Fruit fly (Drosophila melanogaster): ENCODE results near the gene Lectin-galC1.

Gene Lectin-galC1

DNA sequence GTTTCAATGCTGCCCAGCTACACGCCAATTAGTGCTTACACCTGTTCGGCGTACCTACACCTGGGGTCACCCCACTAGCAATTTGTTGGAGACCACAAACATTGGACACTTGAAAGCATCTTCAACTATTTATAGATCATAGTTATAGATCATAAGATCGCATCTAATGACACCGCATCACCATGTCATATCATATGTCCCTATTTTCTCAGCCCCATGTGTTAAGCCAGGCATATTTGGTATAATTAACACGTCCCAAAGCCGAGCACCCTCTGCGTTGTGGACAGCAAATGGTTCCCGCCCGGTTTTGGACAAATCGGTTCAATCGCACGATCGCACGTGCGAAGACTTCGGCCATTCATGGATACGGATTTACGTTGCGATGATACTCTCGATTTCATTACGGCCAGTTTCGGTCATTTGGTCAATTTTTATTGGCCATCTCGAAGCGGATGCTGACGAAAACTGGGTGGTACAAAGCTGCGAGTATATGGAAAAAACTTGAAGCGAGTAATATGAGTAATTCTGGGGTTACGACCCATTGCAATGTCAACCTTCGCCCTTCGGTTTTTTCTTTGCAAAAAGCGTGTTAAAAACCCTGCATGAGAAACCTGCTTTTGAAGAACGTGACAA lies 22.5 kb downstream of the Lectin-galC1 start (continued):
- TF ChIP-seq CG4318 (GFP tag; optimal IDR thresholded peaks at IDR 0.05) (peak; percentile 68), Eip78C (GFP tag) (peak; percentile 92), fkh (GFP tag; optimal IDR thresholded peaks at IDR 0.05) (no peak), Met (GFP tag; optimal IDR thresholded peaks at IDR 0.05) (no peak), net (GFP tag; optimal IDR thresholded peaks at IDR 0.05) (peak; percentile 86), dsx (GFP tag; optimal IDR thresholded peaks at IDR 0.05; ENCODE audit: poor library complexity, severe bottlenecking) (peak; percentile 5), CG6163 (GFP tag; IDR thresholded peaks at IDR 0.05) (peak; percentile 71), CG10631 (GFP tag; optimal IDR thresholded peaks at IDR 0.05) (peak; percentile 76)

DNA sequence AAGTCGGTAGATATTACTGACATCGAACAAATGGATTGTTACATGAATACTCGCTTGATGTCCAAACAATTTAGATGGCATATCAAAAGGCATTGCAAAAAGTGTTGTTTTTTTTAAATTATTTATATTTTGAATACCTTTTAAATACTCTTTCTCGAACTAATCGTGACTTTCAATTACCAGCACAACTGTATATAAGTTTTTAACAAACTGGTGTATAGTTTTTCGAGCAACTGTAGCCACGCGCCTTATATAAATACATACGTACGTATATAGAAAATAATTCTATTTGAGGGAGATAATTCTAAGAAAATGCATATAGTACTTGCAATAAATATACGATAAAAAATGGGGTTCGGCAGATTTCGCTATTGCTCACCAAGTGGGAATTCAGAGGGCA lies 23.0 kb downstream of the Lectin-galC1 start:
- TF ChIP-seq topi (GFP tag; optimal IDR thresholded peaks at IDR 0.05) (no peak), CG3032 (tag; optimal IDR thresholded peaks at IDR 0.05) (no peak), Eip78C (GFP tag) (peak; percentile 43)

DNA sequence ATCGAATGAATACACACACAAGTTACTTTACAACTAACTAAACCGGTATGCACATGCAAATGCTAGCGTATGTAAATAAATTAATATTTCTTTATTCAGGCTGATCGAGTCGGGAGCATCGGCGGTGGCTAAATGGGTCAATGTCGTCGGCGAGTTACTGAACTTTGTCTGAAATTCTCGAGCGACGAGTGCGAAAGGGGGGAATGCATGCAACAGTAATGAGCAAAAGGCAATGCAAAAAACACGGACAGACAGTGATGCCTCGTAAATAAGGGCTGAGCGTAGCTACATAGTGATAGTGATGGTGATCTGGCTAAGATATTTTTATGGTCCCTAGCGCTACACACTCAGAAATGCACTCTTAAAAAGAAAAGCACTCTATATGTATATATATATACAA lies 23.5 kb downstream of the Lectin-galC1 start:
- no peak for TF ChIP-seq CG34406 (GFP tag; optimal IDR thresholded peaks at IDR 0.05)
- peak; percentile 7 for TF ChIP-seq acj6 (GFP tag; optimal IDR thresholded peaks at IDR 0.05)
- no peak for TF ChIP-seq Sox15 (GFP tag; optimal IDR thresholded peaks at IDR 0.05)
- no peak for TF ChIP-seq Hr4 (GFP tag; optimal IDR thresholded peaks at IDR 0.05)
- TF ChIP-seq CG4318 (GFP tag; optimal IDR thresholded peaks at IDR 0.05) = no peak
- no peak for TF ChIP-seq cyc (GFP tag; optimal IDR thresholded peaks at IDR 0.05)
- TF ChIP-seq CG3032 (tag; optimal IDR thresholded peaks at IDR 0.05) = peak; percentile 18
- TF ChIP-seq fkh (GFP tag; optimal IDR thresholded peaks at IDR 0.05) = no peak
- TF ChIP-seq Eip75B (GFP tag; optimal IDR thresholded peaks at IDR 0.05) = peak; percentile 78
- TF ChIP-seq eg (GFP tag; IDR thresholded peaks at IDR 0.05) = 0 out of 3 replicates have a peak, but pooled peaks have one; percentile 34
- peak; percentile 25; the same call in 1 of the 2 replicates for TF ChIP-seq CG15336 (GFP tag; IDR thresholded peaks at IDR 0.05)
- TF ChIP-seq svp (GFP tag) = no peak
- no peak for TF ChIP-seq OdsH (GFP tag; optimal IDR thresholded peaks at IDR 0.05)
- no peak for TF ChIP-seq Lpt (GFP tag; optimal IDR thresholded peaks at IDR 0.05)
- TF ChIP-seq topi (GFP tag; optimal IDR thresholded peaks at IDR 0.05) = no peak
- TF ChIP-seq Ets96B (tag; optimal IDR thresholded peaks at IDR 0.05) = peak; percentile 9
- TF ChIP-seq pdm3 (GFP tag; optimal IDR thresholded peaks at IDR 0.05) = peak; percentile 54
- no peak for TF ChIP-seq esn (GFP tag; optimal IDR thresholded peaks at IDR 0.05)
- peak; percentile 31 for TF ChIP-seq CG6808 (GFP tag; optimal IDR thresholded peaks at IDR 0.05)
- no peak for TF ChIP-seq salr (GFP tag; optimal IDR thresholded peaks at IDR 0.05)
- TF ChIP-seq net (GFP tag; optimal IDR thresholded peaks at IDR 0.05) = no peak
- TF ChIP-seq CG11902 (GFP tag; optimal IDR thresholded peaks at IDR 0.05) = no peak
- TF ChIP-seq CG8632 (GFP tag; optimal IDR thresholded peaks at IDR 0.05) = peak; percentile 30
- no peak for TF ChIP-seq Met (GFP tag; optimal IDR thresholded peaks at IDR 0.05)
- TF ChIP-seq CG8319 (GFP tag; optimal IDR thresholded peaks at IDR 0.05) = no peak
- no peak for TF ChIP-seq Blimp-1 (GFP tag; optimal IDR thresholded peaks at IDR 0.05)
- TF ChIP-seq CG11762 (GFP tag; optimal IDR thresholded peaks at IDR 0.05; ENCODE audit: insufficient read depth) = no peak
- no peak for TF ChIP-seq CG31627 (GFP tag; optimal IDR thresholded peaks at IDR 0.05)
- TF ChIP-seq Ets21C (GFP tag; optimal IDR thresholded peaks at IDR 0.05) = no peak
- TF ChIP-seq Sox102F (GFP tag; optimal IDR thresholded peaks at IDR 0.05) = no peak
- no peak for TF ChIP-seq CG6792 (GFP tag; optimal IDR thresholded peaks at IDR 0.05)
- TF ChIP-seq CG10631 (GFP tag; optimal IDR thresholded peaks at IDR 0.05) = no peak
- TF ChIP-seq CG3919 (GFP tag; optimal IDR thresholded peaks at IDR 0.05) = peak; percentile 6
- no peak for TF ChIP-seq spab (GFP tag; optimal IDR thresholded peaks at IDR 0.05)
- TF ChIP-seq Eip93F (GFP tag; optimal IDR thresholded peaks at IDR 0.05) = no peak
- no peak for TF ChIP-seq CG6276 (GFP tag; optimal IDR thresholded peaks at IDR 0.05)
- TF ChIP-seq dac (GFP tag; optimal IDR thresholded peaks at IDR 0.05) = no peak
- TF ChIP-seq lz (GFP tag; optimal IDR thresholded peaks at IDR 0.05) = no peak
- no peak for TF ChIP-seq CG6854 (GFP tag; optimal IDR thresholded peaks at IDR 0.05)
- TF ChIP-seq CG32006 (GFP tag; optimal IDR thresholded peaks at IDR 0.05) = no peak
- no peak for TF ChIP-seq CG10669 (GFP tag; optimal IDR thresholded peaks at IDR 0.05)
- TF ChIP-seq Eip78C (GFP tag) = no peak
- TF ChIP-seq CG7368 (GFP tag; optimal IDR thresholded peaks at IDR 0.05) = no peak
- TF ChIP-seq vri (GFP tag; optimal IDR thresholded peaks at IDR 0.05) = peak; percentile 16
- peak; percentile 91 for TF ChIP-seq CG6163 (GFP tag; IDR thresholded peaks at IDR 0.05)

Data from whole organism, prepupa.